Fruit fly (Drosophila melanogaster) whole organism, wandering third instar larva: ENCODE results near the gene CG2991.
A peak's percentile ranks its signal among the peaks of the same experiment; 100 is the strongest.

Source experiments
- Abd-B ChIP-seq: fragments of >200 bp; optimal IDR thresholded peaks from 2 replicates; lab custom pipeline; 2017; ENCODE audit warnings: missing biosample characterization, missing genetic modification characterization
- CG9705 ChIP-seq: fragments of 200-800 bp; sonication (Bioruptor generic); optimal IDR thresholded peaks from 2 replicates; lab custom pipeline; 2018; ENCODE audit warnings: missing biosample characterization, mild to moderate bottlenecking, missing genetic modification characterization
- Dfd ChIP-seq: fragments of >200 bp; optimal IDR thresholded peaks from 2 replicates; lab custom pipeline; 2017; ENCODE audit warnings: missing biosample characterization, missing genetic modification characterization
- GATAd ChIP-seq: sonication (Bioruptor generic); optimal IDR thresholded peaks from 2 replicates; lab custom pipeline; 2016; ENCODE audit warnings: missing biosample characterization, missing genetic modification characterization
- HLH106 ChIP-seq: fragments of 200-800 bp; optimal IDR thresholded peaks from 3 replicates; lab custom pipeline; 2019; ENCODE audit warnings: missing biosample characterization, mild to moderate bottlenecking, missing genetic modification characterization, moderate library complexity
- Hnf4 ChIP-seq: fragments of 200-800 bp; sonication (Bioruptor generic); optimal IDR thresholded peaks from 2 replicates; lab custom pipeline; 2016; ENCODE audit warnings: missing biosample characterization, mild to moderate bottlenecking, missing genetic modification characterization
- Hr78 ChIP-seq: fragments of >200 bp; optimal IDR thresholded peaks from 2 replicates; lab custom pipeline; 2017; ENCODE audit warnings: missing biosample characterization, missing genetic modification characterization
- Hr83 ChIP-seq: fragments of 200-300 bp; sonication (Bioruptor generic); optimal IDR thresholded peaks from 2 replicates; lab custom pipeline; 2016; ENCODE audit warnings: missing biosample characterization, mild to moderate bottlenecking, missing genetic modification characterization, moderate library complexity; ENCODE audit not compliant: poor library complexity, severe bottlenecking
- Jra ChIP-seq: sonication (Bioruptor generic); optimal IDR thresholded peaks from 2 replicates; lab custom pipeline; 2016; ENCODE audit warnings: missing biosample characterization, missing genetic modification characterization
- Mio ChIP-seq: sonication (Bioruptor generic); optimal IDR thresholded peaks from 2 replicates; lab custom pipeline; 2016; ENCODE audit warnings: missing biosample characterization, missing genetic modification characterization
- Myc ChIP-seq: fragments of >200 bp; optimal IDR thresholded peaks from 2 replicates; lab custom pipeline; 2017
- N ChIP-seq: fragments of >200 bp; optimal IDR thresholded peaks from 2 replicates; lab custom pipeline; 2018; ENCODE audit warnings: missing biosample characterization, missing external identifiers, missing genetic modification characterization
- OdsH ChIP-seq: fragments of 200-800 bp; sonication (Bioruptor generic); optimal IDR thresholded peaks from 2 replicates; lab custom pipeline; 2016; ENCODE audit warnings: missing biosample characterization, mild to moderate bottlenecking, missing genetic modification characterization
- Rel ChIP-seq, 2 experiments: fragments of 200-800 bp; sonication (Bioruptor generic) in 1 of 2; optimal IDR thresholded peaks; 2 replicates in 1 of 2; 3 replicates in 1 of 2; lab custom pipeline; 2016 to 2019; ENCODE audit warnings: mild to moderate bottlenecking in 2 of 2, missing biosample characterization in 2 of 2, missing genetic modification characterization in 2 of 2, moderate library complexity in 1 of 2
- Sp1 ChIP-seq: fragments of 200-800 bp; sonication (Bioruptor generic); optimal IDR thresholded peaks from 3 replicates; lab custom pipeline; 2019; ENCODE audit warnings: missing biosample characterization, mild to moderate bottlenecking, missing genetic modification characterization, moderate library complexity
- Vsx2 ChIP-seq: fragments of 200-300, 225-300 bp; sonication (Bioruptor generic); optimal IDR thresholded peaks from 2 replicates; lab custom pipeline; 2018; ENCODE audit warnings: missing biosample characterization, missing genetic modification characterization; ENCODE audit not compliant: partially characterized antibody
- br ChIP-seq: fragments of 200-800 bp; sonication (Bioruptor generic); optimal IDR thresholded peaks from 2 replicates; lab custom pipeline; 2016; ENCODE audit warnings: missing biosample characterization, missing genetic modification characterization
- brk ChIP-seq: fragments of 200-800 bp; sonication (Bioruptor generic); optimal IDR thresholded peaks from 2 replicates; lab custom pipeline; 2016; ENCODE audit warnings: missing biosample characterization, mild to moderate bottlenecking, missing genetic modification characterization
- dl ChIP-seq, 2 experiments: fragments of 175-275, 200-275 bp in 1 of 2; fragments of 200-275 bp in 1 of 2; sonication (Bioruptor generic); optimal IDR thresholded peaks; lab custom pipeline; 2018; ENCODE audit warnings: mild to moderate bottlenecking in 2 of 2, missing biosample characterization in 2 of 2, missing genetic modification characterization in 2 of 2, moderate library complexity in 2 of 2; ENCODE audit not compliant: partially characterized antibody in 2 of 2, insufficient read depth in 1 of 2
- dmrt93B ChIP-seq: fragments of 200-800 bp; sonication (Bioruptor generic); optimal IDR thresholded peaks from 2 replicates; lab custom pipeline; 2018; ENCODE audit warnings: missing biosample characterization, mild to moderate bottlenecking, missing genetic modification characterization
- ey ChIP-seq: fragments of 200-800 bp; sonication (Bioruptor generic); optimal IDR thresholded peaks from 2 replicates; lab custom pipeline; 2016; ENCODE audit warnings: missing biosample characterization, missing genetic modification characterization
- foxo ChIP-seq, 2 experiments: fragments of 200-800 bp; sonication (Bioruptor generic); optimal IDR thresholded peaks; 2 replicates in 1 of 2; 3 replicates in 1 of 2; lab custom pipeline; 2016 to 2017; ENCODE audit warnings: missing biosample characterization in 2 of 2, missing genetic modification characterization in 2 of 2
- fru ChIP-seq: fragments of 200-800 bp; sonication (Bioruptor generic); optimal IDR thresholded peaks from 3 replicates; lab custom pipeline; 2016; ENCODE audit warnings: missing biosample characterization, mild to moderate bottlenecking, missing genetic modification characterization
- h ChIP-seq: fragments of 200-800 bp; sonication (Bioruptor generic); optimal IDR thresholded peaks from 3 replicates; lab custom pipeline; 2016; ENCODE audit warnings: missing biosample characterization, mild to moderate bottlenecking, missing genetic modification characterization
- jim ChIP-seq: fragments of 175-275, 200-325 bp; sonication (Bioruptor generic); optimal IDR thresholded peaks from 2 replicates; lab custom pipeline; 2016; ENCODE audit warnings: missing biosample characterization, mild to moderate bottlenecking, missing genetic modification characterization
- lola ChIP-seq: fragments of >200 bp; optimal IDR thresholded peaks from 2 replicates; lab custom pipeline; 2017; ENCODE audit warnings: missing biosample characterization, missing genetic modification characterization
- pan ChIP-seq: fragments of >200 bp; optimal IDR thresholded peaks from 2 replicates; lab custom pipeline; 2017
- rgr ChIP-seq: fragments of 200-800 bp; sonication (Bioruptor generic); optimal IDR thresholded peaks from 3 replicates; lab custom pipeline; 2016; ENCODE audit warnings: missing biosample characterization, mild to moderate bottlenecking, missing genetic modification characterization
- sage ChIP-seq: fragments of 200-800 bp; sonication (Bioruptor generic); optimal IDR thresholded peaks from 2 replicates; lab custom pipeline; 2016; ENCODE audit warnings: missing biosample characterization, mild to moderate bottlenecking, missing genetic modification characterization
- sv ChIP-seq: fragments of 200-800 bp; sonication (Bioruptor generic); optimal IDR thresholded peaks from 3 replicates; lab custom pipeline; 2016; ENCODE audit warnings: missing biosample characterization, missing genetic modification characterization
- tai ChIP-seq: sonication (Bioruptor generic); optimal IDR thresholded peaks from 2 replicates; lab custom pipeline; 2016; ENCODE audit warnings: missing biosample characterization, missing genetic modification characterization
- usp ChIP-seq: fragments of >200 bp; optimal IDR thresholded peaks from 2 replicates; lab custom pipeline; 2017; ENCODE audit warnings: missing biosample characterization, missing genetic modification characterization

The CG2991 gene

dm6 chr2L:2839850-2840249, 17.1 kb upstream of the CG2991 start, which contains the start of gene CG2975:
CG2975 (plus strand) TSS chr2L:2840124.
- no peak for TF ChIP-seq Hr78 (GFP tag; lab: Kevin White, UChicago)
- TF ChIP-seq h, result no peak

dm6 chr2L:2840311-2840710, 16.7 kb upstream of the CG2991 start:
- no peak for TF ChIP-seq Myc (lab: Kevin White, UChicago)
- TF ChIP-seq ey (GFP tag; lab: Kevin White, UChicago), result no peak
- TF ChIP-seq br (GFP tag; lab: Kevin White, UChicago), result no peak
- no peak for TF ChIP-seq Hnf4
- TF ChIP-seq OdsH (GFP tag; lab: Kevin White, UChicago), result no peak
- TF ChIP-seq HLH106 (tag; lab: Kevin White, UChicago), result no peak
- no peak for TF ChIP-seq Vsx2 (GFP tag; lab: Kevin White, UChicago)
- no peak for TF ChIP-seq Abd-B (GFP tag; lab: Kevin White, UChicago)
- no peak for TF ChIP-seq h
- TF ChIP-seq dl (GFP tag; optimal IDR thresholded peaks at IDR 0.05; lab: Kevin White, UChicago; ENCODE audit: insufficient read depth in 1 of 2, partially characterized antibody in 2 of 2), result no peak
- no peak for TF ChIP-seq GATAd (GFP tag; lab: Kevin White, UChicago)
- no peak for TF ChIP-seq lola (GFP tag; lab: Kevin White, UChicago)
- no peak for TF ChIP-seq tai
- no peak for TF ChIP-seq N
- no peak for TF ChIP-seq rgr (GFP tag; lab: Kevin White, UChicago)
- no peak for TF ChIP-seq jim (GFP tag; lab: Kevin White, UChicago)
- no peak for TF ChIP-seq Mio (GFP tag; lab: Kevin White, UChicago)

- no peak for TF ChIP-seq sv (GFP tag; lab: Kevin White, UChicago)
- no peak for TF ChIP-seq jim (GFP tag; lab: Kevin White, UChicago)
- no peak for TF ChIP-seq dmrt93B (GFP tag; lab: Kevin White, UChicago)
- TF ChIP-seq, all 38 proteins: peak for 0
These were observed 12.6 kb upstream of the CG2991 start, which contains the start of gene CG18558 for dm6 chr2L:2844413-2844812. CG18558 (minus strand) TSS chr2L:2844513.

DNA sequence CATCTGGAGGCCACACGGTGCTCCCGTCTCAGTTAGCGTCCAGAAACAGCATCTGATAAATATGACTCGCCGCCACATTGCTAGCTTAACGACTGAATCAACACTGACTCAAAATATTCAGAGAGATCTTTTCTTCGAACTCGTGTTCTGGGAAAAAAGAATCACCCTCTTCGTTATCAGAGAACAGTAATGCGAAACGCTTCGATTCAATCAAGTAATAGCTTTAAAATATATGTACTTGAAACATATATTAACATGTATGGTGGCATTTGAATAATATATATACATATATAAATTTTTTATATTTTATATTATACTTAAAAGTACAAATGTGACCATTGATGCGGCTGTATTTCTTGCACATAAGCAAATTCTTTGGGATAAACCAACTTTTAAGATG, 11.3 kb upstream of the CG2991 start, which contains the start of gene CG18557:
TSS of gene CG18557 (minus strand) at position 101 of the 400 bp plus-strand sequence.
- TF ChIP-seq fru (GFP tag; lab: Kevin White, UChicago) (peak; percentile 1), Dfd (GFP tag; lab: Kevin White, UChicago) (no peak), Jra (GFP tag; lab: Kevin White, UChicago) (no peak), GATAd (GFP tag; lab: Kevin White, UChicago) (no peak), Rel (GFP tag; optimal IDR thresholded peaks at IDR 0.05; lab: Kevin White, UChicago) (no peak), Rel (tag; optimal IDR thresholded peaks at IDR 0.05; lab: Kevin White, UChicago) (peak; percentile 31)

DNA sequence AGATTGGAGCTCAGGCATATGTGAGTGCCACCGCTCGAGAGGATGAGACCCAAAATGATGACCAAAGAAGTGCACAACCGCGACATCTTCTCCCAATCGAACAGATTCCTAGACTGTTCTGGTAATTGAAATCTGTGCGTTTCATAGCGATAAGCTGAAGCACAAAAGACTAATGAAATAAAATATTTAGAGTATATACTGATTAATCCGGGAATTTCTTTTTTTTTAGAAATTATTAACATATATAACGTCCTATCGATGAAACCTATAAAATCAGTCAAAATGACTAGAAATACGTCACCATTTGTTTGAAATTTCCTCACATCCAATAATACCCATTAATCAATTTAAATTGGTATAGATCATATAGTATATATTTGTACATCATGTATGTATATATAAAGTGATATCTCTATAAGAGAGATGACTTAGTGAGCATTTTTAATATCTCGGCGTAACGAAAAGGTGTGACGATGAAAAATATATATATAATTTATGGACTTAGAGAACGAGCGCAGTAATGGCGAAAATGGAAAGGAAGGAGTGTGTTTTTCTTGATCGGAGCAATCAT, 9.8 kb upstream of the CG2991 start, which contains the start of the genes CG3117 and CG2983:
TSS of gene CG3117 (minus strand) at position 101 of the 571 bp plus-strand sequence.
TSS of gene CG2983 (plus strand) at position 521 of the 571 bp plus-strand sequence.
- no peak for TF ChIP-seq Rel (GFP tag; optimal IDR thresholded peaks at IDR 0.05; lab: Kevin White, UChicago)
- TF ChIP-seq Rel (tag; optimal IDR thresholded peaks at IDR 0.05; lab: Kevin White, UChicago), result peak; percentile 81
- TF ChIP-seq jim (GFP tag; lab: Kevin White, UChicago), result no peak
- TF ChIP-seq sv (GFP tag; lab: Kevin White, UChicago), result no peak
- TF ChIP-seq, all 38 proteins: peak for 1

DNA sequence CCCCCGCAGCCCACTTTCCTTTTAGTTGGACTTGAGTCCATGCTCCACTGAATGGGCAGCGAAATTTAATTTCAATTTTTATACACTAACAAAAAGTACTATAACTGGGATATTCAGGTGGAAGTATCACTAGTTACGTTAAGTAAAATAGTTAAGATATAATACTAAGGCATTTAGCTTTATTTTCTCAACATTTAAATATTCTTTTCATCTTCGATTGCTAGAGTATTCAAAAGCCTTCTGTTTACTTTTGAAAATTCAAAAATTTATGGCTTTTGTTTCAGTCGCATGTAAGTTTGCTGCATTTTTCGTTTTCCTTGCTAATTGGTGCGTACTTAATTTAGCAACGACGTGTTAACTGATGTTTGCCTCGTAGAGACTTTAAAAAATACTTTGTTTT, 5.4 kb upstream of the CG2991 start:
- no peak for TF ChIP-seq Sp1 (GFP tag; lab: Kevin White, UChicago)
- TF ChIP-seq foxo (GFP tag; optimal IDR thresholded peaks at IDR 0.05; lab: Kevin White, UChicago), result no peak
- TF ChIP-seq Hr83 (GFP tag; lab: Kevin White, UChicago), result no peak
- no peak for TF ChIP-seq pan (lab: Kevin White, UChicago)
- TF ChIP-seq Jra (GFP tag; lab: Kevin White, UChicago), result no peak
- TF ChIP-seq brk, result no peak
- no peak for TF ChIP-seq rgr (GFP tag; lab: Kevin White, UChicago)
- no peak for TF ChIP-seq OdsH (GFP tag; lab: Kevin White, UChicago)
- TF ChIP-seq CG9705 (GFP tag; lab: Kevin White, UChicago), result no peak
- TF ChIP-seq usp (GFP tag; lab: Kevin White, UChicago), result no peak
- TF ChIP-seq ey (GFP tag; lab: Kevin White, UChicago), result no peak
- TF ChIP-seq sage (GFP tag; lab: Kevin White, UChicago), result no peak
- TF ChIP-seq tai, result no peak
- TF ChIP-seq dl (GFP tag; optimal IDR thresholded peaks at IDR 0.05; lab: Kevin White, UChicago; ENCODE audit: insufficient read depth in 1 of 2, partially characterized antibody in 2 of 2), result no peak
